Worm (Caenorhabditis elegans) whole organism, L1 larva: Measurements from ENCODE around the gene Y50D7A.1.

Experiments used
- efl-1 ChIP-seq, 4 experiments: fragments of 150-350 bp; optimal IDR thresholded peaks in 3 of 4; peaks in 1 of 4; 1 replicate in 1 of 4; 2 replicates in 3 of 4; lab custom pipeline; 2014; ENCODE audit warnings: missing biosample characterization in 2 of 4, missing genetic modification characterization in 2 of 4, missing genetic modification reagents in 2 of 4
- fkh-4 ChIP-seq: sonication (generic microtip); optimal IDR thresholded peaks from 2 replicates; lab custom pipeline; 2016; ENCODE audit warnings: missing compliant biosample characterization, missing genetic modification characterization, borderline replicate concordance
- mab-9 ChIP-seq: fragments of 200-800 bp; sonication (Bioruptor generic); IDR thresholded peaks from 2 replicates; pipeline ENCODE4 v1.3.6; 2022; ENCODE audit warnings: missing genetic modification reagents, missing genetic modification characterization, missing compliant biosample characterization
- mdl-1 ChIP-seq, 2 experiments: fragments of 150-350 bp; optimal IDR thresholded peaks; 2 replicates each; lab custom pipeline; 2014 to 2017; ENCODE audit warnings: missing biosample characterization in 2 of 2, missing genetic modification characterization in 2 of 2, inconsistent platforms in 1 of 2
- mep-1 ChIP-seq: fragments of 150-350 bp; optimal IDR thresholded peaks from 2 replicates; lab custom pipeline; 2014; ENCODE audit warnings: missing biosample characterization, missing genetic modification characterization
- nhr-11 ChIP-seq: fragments of 150-350 bp; optimal IDR thresholded peaks from 2 replicates; lab custom pipeline; 2014; ENCODE audit warnings: missing biosample characterization, missing genetic modification characterization
- nhr-237 ChIP-seq: fragments of 150-350 bp; optimal IDR thresholded peaks from 2 replicates; lab custom pipeline; 2014; ENCODE audit warnings: missing biosample characterization, missing genetic modification characterization
- nhr-76 ChIP-seq: sonication (generic microtip); optimal IDR thresholded peaks from 2 replicates; lab custom pipeline; 2017; ENCODE audit warnings: missing biosample characterization, missing genetic modification characterization
- rnt-1 ChIP-seq: sonication (generic microtip); optimal IDR thresholded peaks from 2 replicates; lab custom pipeline; 2016; ENCODE audit warnings: mild to moderate bottlenecking, missing genetic modification characterization, moderate library complexity, missing compliant biosample characterization
- skn-1 ChIP-seq: fragments of 150-350 bp; optimal IDR thresholded peaks from 2 replicates; lab custom pipeline; 2014; ENCODE audit warnings: missing biosample characterization, missing genetic modification characterization
- unc-62 ChIP-seq: fragments of 150-350 bp; optimal IDR thresholded peaks from 2 replicates; lab custom pipeline; 2014; ENCODE audit warnings: missing biosample characterization, missing genetic modification reagents, missing genetic modification characterization
- zag-1 ChIP-seq: fragments of 150-350 bp; optimal IDR thresholded peaks from 2 replicates; lab custom pipeline; 2014; ENCODE audit warnings: missing biosample characterization, missing genetic modification characterization
- ztf-4 ChIP-seq: fragments of 150-350 bp; optimal IDR thresholded peaks from 2 replicates; lab custom pipeline; 2014; ENCODE audit warnings: missing biosample characterization, missing genetic modification characterization

ce11 chrIII:299220-299619 is 6.8 kb downstream of the Y50D7A.1 start:
- TF ChIP-seq zag-1 (tag; lab: Kevin White, UChicago) (no peak), skn-1 (tag; lab: Kevin White, UChicago) (no peak), efl-1 (optimal IDR thresholded peaks at IDR 0.05; lab: Kevin White, UChicago) (no peak), efl-1 (GFP tag; optimal IDR thresholded peaks at IDR 0.05 in 1 of 2; lab: Kevin White, UChicago) (no peak), mab-9 (GFP tag; lab: Robert Waterston, UW) (no peak), ztf-4 (tag; lab: Kevin White, UChicago) (no peak), fkh-4 (tag; lab: Kevin White, UChicago) (no peak), nhr-11 (no peak), rnt-1 (tag; lab: Kevin White, UChicago) (no peak), mdl-1 (tag; optimal IDR thresholded peaks at IDR 0.05; lab: Kevin White, UChicago) (no peak), nhr-76 (no peak), mep-1 (tag; lab: Kevin White, UChicago) (no peak), nhr-237 (no peak), unc-62 (GFP tag; lab: Kevin White, UChicago) (no peak)
